Worm (Caenorhabditis elegans) whole organism, mixed stage, embryonic: Measurements from ENCODE around the gene sir-2.1.
A peak's percentile ranks its signal among the peaks of the same experiment; 100 is the strongest.

Experiments
- ces-1 ChIP-seq: fragments of 150-350 bp; optimal IDR thresholded peaks from 2 replicates; lab custom pipeline; 2014; ENCODE audit warnings: missing biosample characterization, missing genetic modification reagents, missing genetic modification characterization
- elt-3 ChIP-seq: fragments of 150-350 bp; optimal IDR thresholded peaks from 2 replicates; lab custom pipeline; 2014; ENCODE audit warnings: missing biosample characterization, missing genetic modification characterization
- nhr-12 ChIP-seq: fragments of 150-350 bp; optimal IDR thresholded peaks from 2 replicates; lab custom pipeline; 2014; ENCODE audit warnings: missing biosample characterization, missing genetic modification characterization

DNA sequence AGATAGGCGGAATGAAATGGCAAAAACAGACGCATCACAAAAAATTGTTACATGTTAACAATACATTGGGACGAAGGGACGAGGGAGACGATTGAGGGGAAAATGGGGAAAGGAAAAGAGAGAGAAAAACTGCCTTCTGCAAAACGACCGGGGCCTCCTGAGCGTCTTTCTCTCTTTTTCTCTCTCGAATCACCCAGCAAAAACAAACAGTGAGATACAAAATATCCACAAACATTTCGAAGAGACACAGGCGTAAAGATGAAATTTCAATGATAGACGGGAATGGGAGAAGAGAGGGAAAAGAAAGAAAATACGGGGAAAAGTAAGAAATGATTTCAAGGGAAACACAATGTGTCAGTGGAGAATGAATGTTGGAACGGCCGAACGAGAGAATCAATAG lies 20.0 kb downstream of the sir-2.1 start:
- peak; percentile 47 for TF ChIP-seq ces-1
- no peak for TF ChIP-seq nhr-12 (tag; lab: Kevin White, UChicago)
- no peak for TF ChIP-seq elt-3
